Fruit fly (Drosophila melanogaster) whole organism, embryonic: ENCODE measurements around the gene Hug.

Source experiments
- CG6272 ChIP-seq: fragments of 200-800 bp; sonication (Bioruptor generic); IDR thresholded peaks from 2 replicates; pipeline ENCODE4 v1.3.6; 2022; ENCODE audit warnings: missing biosample characterization, missing genetic modification characterization
- CG9817 ChIP-seq: fragments of 200-800 bp; sonication (Bioruptor generic); optimal IDR thresholded peaks from 2 replicates; lab custom pipeline; 2018; ENCODE audit warnings: missing biosample characterization, mild to moderate bottlenecking, missing genetic modification characterization, moderate library complexity
- Ets65A ChIP-seq: fragments of 200-800 bp; sonication (Bioruptor generic); peaks from one replicate; lab custom pipeline; 2016; ENCODE audit warnings: missing biosample characterization, missing genetic modification characterization
- Lhr ChIP-seq: fragments of 200-800 bp; sonication (Bioruptor generic); optimal IDR thresholded peaks from 3 replicates; lab custom pipeline; 2017; ENCODE audit warnings: mild to moderate bottlenecking, missing biosample characterization, missing genetic modification reagents, missing genetic modification characterization
- mld ChIP-seq: fragments of 200-800 bp; sonication (Bioruptor generic); IDR thresholded peaks from 3 replicates; pipeline ENCODE4 v1.3.6; 2022; ENCODE audit warnings: missing biosample characterization, missing genetic modification characterization; ENCODE audit not compliant: partially characterized antibody
- psq ChIP-seq: fragments of 200-800 bp; sonication (Bioruptor generic); optimal IDR thresholded peaks from 2 replicates; lab custom pipeline; 2017; ENCODE audit warnings: missing biosample characterization, missing genetic modification characterization
- sd ChIP-seq: fragments of 200-800 bp; sonication (Bioruptor generic); optimal IDR thresholded peaks from 3 replicates; lab custom pipeline; 2018; ENCODE audit warnings: missing biosample characterization, mild to moderate bottlenecking, missing genetic modification characterization, moderate library complexity

Gene Hug

dm6 chr3R:12568765-12569164 lies 42.8 kb downstream of the Hug start:
- TF ChIP-seq CG9817 (tag; lab: Kevin White, UChicago) (no peak), psq (GFP tag; lab: Kevin White, UChicago) (no peak), sd (peak; percentile 55), CG6272 (no peak), Lhr (GFP tag; lab: Kevin White, UChicago) (no peak), mld (GFP tag; lab: Robert Waterston, UW) (no peak), Ets65A (GFP tag; lab: Kevin White, UChicago) (peak; percentile 72)
